Fruit fly (Drosophila melanogaster): ENCODE data around the gene CG14710.

Gene CG14710

dm6 chr3R:11612467-11612866 lies 7.4 kb upstream of the CG14710 start:
- TF ChIP-seq Pif1A (GFP tag; optimal IDR thresholded peaks at IDR 0.05) (no peak), CG10348 (GFP tag; IDR thresholded peaks at IDR 0.05) (no peak), CG14655 (GFP tag; optimal IDR thresholded peaks at IDR 0.05) (peak; percentile 5), CG8301 (tag; optimal IDR thresholded peaks at IDR 0.05) (peak; percentile 14), CG13204 (GFP tag; optimal IDR thresholded peaks at IDR 0.05) (no peak), fd96Ca (GFP tag; IDR thresholded peaks at IDR 0.05) (no peak), CG8159 (tag; optimal IDR thresholded peaks at IDR 0.05) (no peak), CG34367 (tag; optimal IDR thresholded peaks at IDR 0.05) (no peak), rn (GFP tag; IDR thresholded peaks at IDR 0.05) (no peak)

DNA sequence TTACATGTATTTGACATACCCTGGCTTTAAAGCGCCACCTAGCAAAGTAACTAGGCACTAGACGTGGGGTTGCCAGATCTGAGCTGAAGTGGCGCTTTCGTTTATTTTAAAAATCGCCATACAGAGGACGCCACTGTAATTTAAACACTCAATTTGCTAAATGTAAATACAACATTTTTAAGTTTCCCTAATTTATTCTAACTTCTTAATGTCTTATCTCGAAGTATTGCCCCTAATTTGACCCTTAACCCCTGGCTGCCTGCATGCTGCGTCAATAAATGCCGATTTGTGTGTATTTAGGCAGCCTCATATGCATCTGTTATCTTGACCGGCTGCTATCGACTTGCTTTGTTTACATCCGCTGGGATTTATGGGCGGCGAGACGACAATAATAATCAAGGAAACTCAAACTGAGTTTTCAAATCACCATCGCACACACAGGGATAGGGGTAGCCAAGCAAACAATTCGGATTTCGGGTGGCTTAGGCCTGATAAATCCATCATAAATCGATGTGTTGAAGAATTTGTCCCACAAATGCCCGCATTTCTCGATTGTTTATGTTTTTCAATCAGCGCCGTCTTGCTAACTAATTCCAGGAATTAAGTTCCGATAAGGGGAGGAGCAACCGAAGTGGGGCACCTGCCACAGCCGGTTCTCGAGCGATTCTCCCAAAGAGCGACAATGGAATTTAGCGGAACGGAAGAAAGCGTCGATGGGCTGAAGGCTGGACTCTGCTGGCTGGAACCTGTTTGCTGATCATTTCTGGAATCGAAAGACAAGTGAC lies 6.4 kb upstream of the CG14710 start:
- TF ChIP-seq Snoo (tag; optimal IDR thresholded peaks at IDR 0.05) = peak; percentile 42
- peak; percentile 35 for TF ChIP-seq D1 (tag; optimal IDR thresholded peaks at IDR 0.05)
- peak; percentile 30 for TF ChIP-seq CG15710 (tag; optimal IDR thresholded peaks at IDR 0.05)
- no peak for TF ChIP-seq Ets98B (GFP tag; IDR thresholded peaks at IDR 0.05)
- no peak for TF ChIP-seq Pif1A (GFP tag; optimal IDR thresholded peaks at IDR 0.05)

DNA sequence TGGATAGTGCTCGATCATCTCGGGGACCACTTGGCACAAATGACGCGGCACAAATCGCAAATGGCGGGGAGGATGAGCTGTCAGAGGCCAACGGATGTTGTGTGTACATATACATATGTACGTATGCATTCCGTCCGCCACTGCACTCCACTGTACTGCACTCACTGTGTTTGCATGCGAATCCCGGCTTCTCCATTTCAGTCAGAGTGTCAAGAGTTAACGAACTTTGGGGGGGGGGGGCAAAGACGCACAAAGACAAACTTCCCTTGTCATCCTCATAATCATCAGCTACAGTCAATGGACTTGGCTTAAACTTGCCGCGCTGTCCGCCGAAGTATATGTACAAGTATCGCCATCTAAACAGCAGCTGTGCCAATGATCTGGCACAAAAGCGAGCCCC lies 5.8 kb upstream of the CG14710 start:
- TF ChIP-seq Ets98B (GFP tag; IDR thresholded peaks at IDR 0.05) = no peak
- TF ChIP-seq CG15710 (tag; optimal IDR thresholded peaks at IDR 0.05) = no peak
- TF ChIP-seq gl (tag; optimal IDR thresholded peaks at IDR 0.05) = no peak
- no peak for TF ChIP-seq CG32121 (GFP tag; IDR thresholded peaks at IDR 0.05)
- no peak for TF ChIP-seq CG34367 (tag; optimal IDR thresholded peaks at IDR 0.05)
- no peak for TF ChIP-seq Snoo (tag; optimal IDR thresholded peaks at IDR 0.05)
- TF ChIP-seq CG4496 (GFP tag; IDR thresholded peaks at IDR 0.05) = 0 out of 3 replicates have a peak, but pooled peaks have one; percentile 12
- peak; percentile 89 for TF ChIP-seq EcR (GFP tag; optimal IDR thresholded peaks at IDR 0.05)
- no peak for TF ChIP-seq CG8301 (tag; optimal IDR thresholded peaks at IDR 0.05)
- no peak for TF ChIP-seq D1 (tag; optimal IDR thresholded peaks at IDR 0.05)
- TF ChIP-seq CG13204 (GFP tag; optimal IDR thresholded peaks at IDR 0.05) = peak; percentile 24

- no peak for TF ChIP-seq D1 (tag; optimal IDR thresholded peaks at IDR 0.05)
- TF ChIP-seq CG14655 (GFP tag; optimal IDR thresholded peaks at IDR 0.05) = peak; percentile 3
- TF ChIP-seq CG17806 (tag; optimal IDR thresholded peaks at IDR 0.05) = peak; percentile 39
- TF ChIP-seq Pif1B (GFP tag; optimal IDR thresholded peaks at IDR 0.05) = peak; percentile 31
- peak; percentile 33 for TF ChIP-seq CG8159 (tag; optimal IDR thresholded peaks at IDR 0.05)
- TF ChIP-seq gl (tag; optimal IDR thresholded peaks at IDR 0.05) = no peak
- no peak for TF ChIP-seq CG12605 (GFP tag; IDR thresholded peaks at IDR 0.05)
- peak; percentile 56 for TF ChIP-seq CG32121 (GFP tag; IDR thresholded peaks at IDR 0.05)
- TF ChIP-seq rn (GFP tag; IDR thresholded peaks at IDR 0.05) = no peak
- TF ChIP-seq CG15710 (tag; optimal IDR thresholded peaks at IDR 0.05) = peak; percentile 36
- TF ChIP-seq fd96Ca (GFP tag; IDR thresholded peaks at IDR 0.05) = peak; percentile 46; the same call in 1 of the 3 replicates
- peak; percentile 39 for TF ChIP-seq Ets98B (GFP tag; IDR thresholded peaks at IDR 0.05)
- TF ChIP-seq Snoo (tag; optimal IDR thresholded peaks at IDR 0.05) = peak; percentile 37
- TF ChIP-seq CG8301 (tag; optimal IDR thresholded peaks at IDR 0.05) = peak; percentile 2
- TF ChIP-seq CG4496 (GFP tag; IDR thresholded peaks at IDR 0.05) = peak; percentile 63; the same call in 2 of the 3 replicates
- no peak for TF ChIP-seq EcR (GFP tag; optimal IDR thresholded peaks at IDR 0.05)
- TF ChIP-seq CG34367 (tag; optimal IDR thresholded peaks at IDR 0.05) = peak; percentile 22
- TF ChIP-seq CG13204 (GFP tag; optimal IDR thresholded peaks at IDR 0.05) = no peak
- TF ChIP-seq CG10348 (GFP tag; IDR thresholded peaks at IDR 0.05) = no peak
- TF ChIP-seq Pif1A (GFP tag; optimal IDR thresholded peaks at IDR 0.05) = peak; percentile 39
- TF ChIP-seq CG9948 (tag; optimal IDR thresholded peaks at IDR 0.05) = no peak
These were observed 5.4 kb upstream of the CG14710 start for dm6 chr3R:11614507-11614906.

dm6 chr3R:11615415-11616104 lies 4.3 kb upstream of the CG14710 start:
- TF ChIP-seq CG9948 (tag; optimal IDR thresholded peaks at IDR 0.05) (no peak), CG13204 (GFP tag; optimal IDR thresholded peaks at IDR 0.05) (peak; percentile 6), Snoo (tag; optimal IDR thresholded peaks at IDR 0.05) (no peak), CG8159 (tag; optimal IDR thresholded peaks at IDR 0.05) (peak; percentile 26), EcR (GFP tag; optimal IDR thresholded peaks at IDR 0.05) (peak; percentile 71), CG15710 (tag; optimal IDR thresholded peaks at IDR 0.05) (no peak), CG14655 (GFP tag; optimal IDR thresholded peaks at IDR 0.05) (no peak), rn (GFP tag; IDR thresholded peaks at IDR 0.05) (no peak), Ets98B (GFP tag; IDR thresholded peaks at IDR 0.05) (no peak)

DNA sequence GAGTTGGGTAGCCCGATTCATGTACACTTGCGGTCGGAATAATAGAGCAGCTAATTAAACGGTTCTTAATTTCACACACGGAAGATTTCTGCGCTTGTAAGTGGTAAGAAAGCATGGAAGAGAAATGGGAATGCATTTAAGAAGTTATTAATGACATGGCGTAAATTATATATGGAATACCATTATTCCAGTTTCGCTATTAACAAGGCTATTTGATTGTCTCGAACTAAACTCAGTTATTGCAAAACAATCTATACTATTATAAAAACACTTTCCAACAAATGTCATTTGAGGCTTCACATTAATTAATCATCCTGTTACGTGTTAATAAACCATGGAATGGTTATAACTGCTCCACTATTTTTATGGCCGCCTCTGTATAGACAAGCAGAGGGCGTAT lies 3.7 kb upstream of the CG14710 start:
- peak; percentile 76 for TF ChIP-seq CG14655 (GFP tag; optimal IDR thresholded peaks at IDR 0.05)
- peak; percentile 36 for TF ChIP-seq CG8159 (tag; optimal IDR thresholded peaks at IDR 0.05)
- peak; percentile 28; the same call in 1 of the 2 replicates for TF ChIP-seq CG32121 (GFP tag; IDR thresholded peaks at IDR 0.05)
- no peak for TF ChIP-seq CG10348 (GFP tag; IDR thresholded peaks at IDR 0.05)
- TF ChIP-seq CG12605 (GFP tag; IDR thresholded peaks at IDR 0.05) = no peak
- peak; percentile 4; the same call in 1 of the 3 replicates for TF ChIP-seq CG4496 (GFP tag; IDR thresholded peaks at IDR 0.05)
- peak; percentile 21 for TF ChIP-seq CG17806 (tag; optimal IDR thresholded peaks at IDR 0.05)
- no peak for TF ChIP-seq EcR (GFP tag; optimal IDR thresholded peaks at IDR 0.05)
- no peak for TF ChIP-seq CG13204 (GFP tag; optimal IDR thresholded peaks at IDR 0.05)
- peak; percentile 63 for TF ChIP-seq CG8301 (tag; optimal IDR thresholded peaks at IDR 0.05)
- no peak for TF ChIP-seq fd96Ca (GFP tag; IDR thresholded peaks at IDR 0.05)
- TF ChIP-seq D1 (tag; optimal IDR thresholded peaks at IDR 0.05) = no peak
- no peak for TF ChIP-seq Pif1A (GFP tag; optimal IDR thresholded peaks at IDR 0.05)
- no peak for TF ChIP-seq Snoo (tag; optimal IDR thresholded peaks at IDR 0.05)
- peak; percentile 47 for TF ChIP-seq CG15710 (tag; optimal IDR thresholded peaks at IDR 0.05)
- peak; percentile 29 for TF ChIP-seq Pif1B (GFP tag; optimal IDR thresholded peaks at IDR 0.05)
- peak; percentile 24 for TF ChIP-seq CG34367 (tag; optimal IDR thresholded peaks at IDR 0.05)
- no peak for TF ChIP-seq rn (GFP tag; IDR thresholded peaks at IDR 0.05)
- no peak for TF ChIP-seq gl (tag; optimal IDR thresholded peaks at IDR 0.05)
- TF ChIP-seq CG9948 (tag; optimal IDR thresholded peaks at IDR 0.05) = peak; percentile 55

All from whole organism, pupa.